Worm (Caenorhabditis elegans) whole organism, L1 larva: ENCODE results near the gene C33H5.2.

Source experiments
- ama-1 ChIP-seq: fragments of 150-350 bp; optimal IDR thresholded peaks from 2 replicates; lab custom pipeline; 2014
- fos-1 ChIP-seq: fragments of 150-350 bp; optimal IDR thresholded peaks from 2 replicates; lab custom pipeline; 2014; ENCODE audit warnings: missing biosample characterization, missing genetic modification characterization
- snpc-4 ChIP-seq: fragments of 150-350 bp; optimal IDR thresholded peaks from 2 replicates; lab custom pipeline; 2014; ENCODE audit warnings: missing biosample characterization, missing genetic modification characterization

DNA sequence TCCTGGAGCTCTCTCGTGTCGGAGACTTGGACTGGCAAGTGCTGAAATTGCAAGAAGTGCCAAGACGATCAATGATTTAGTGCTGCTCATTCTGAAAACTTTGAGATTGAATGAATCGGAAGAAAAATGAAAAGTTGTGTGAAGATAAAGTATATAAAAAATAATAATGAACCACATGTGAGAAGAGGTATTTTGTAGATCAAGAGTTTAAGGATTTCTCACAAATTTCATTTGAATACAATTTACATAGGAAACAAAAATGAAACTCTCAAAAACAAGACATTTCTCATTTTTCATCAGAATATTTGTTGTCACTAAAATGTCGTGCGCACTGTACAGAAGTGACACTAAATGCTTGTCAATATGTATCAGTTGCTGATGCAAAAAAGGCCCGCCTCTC lies 17.7 kb downstream of the C33H5.2 start, which contains the start of gene T14A8.2:
- TF ChIP-seq snpc-4 (tag; lab: Kevin White, UChicago) (no peak), ama-1 (lab: Kevin White, UChicago) (no peak), fos-1 (no peak)
